Fruit fly (Drosophila melanogaster): ENCODE measurements around the gene CG12111.

The CG12111 gene

DNA sequence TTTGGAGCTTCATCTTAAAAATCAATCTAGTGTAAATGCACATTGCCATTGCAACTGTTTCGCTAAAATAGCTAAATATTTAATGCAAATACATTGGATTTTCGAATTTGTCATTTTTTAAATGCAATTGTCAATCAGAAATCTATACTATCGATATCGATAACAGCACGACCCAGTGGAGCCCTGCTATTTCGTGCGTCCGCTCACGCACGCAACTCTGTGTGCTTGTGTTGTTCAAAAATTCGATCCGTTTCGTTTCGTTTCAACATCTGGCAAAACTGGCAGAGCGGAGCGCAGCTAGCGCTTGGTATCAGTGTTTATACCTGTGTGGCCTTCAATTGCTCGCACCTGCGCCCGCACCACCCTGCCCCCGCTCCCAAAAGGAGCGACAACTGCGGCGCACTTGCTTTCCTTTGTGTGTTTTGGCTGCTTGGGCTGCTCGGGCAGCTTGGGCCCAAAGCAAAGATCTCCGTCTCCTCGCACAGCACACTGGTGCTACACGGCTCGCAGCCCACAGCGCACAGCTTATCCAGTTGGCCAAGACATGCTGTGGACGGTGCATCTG, 17.9 kb upstream of the CG12111 start, which contains the start of gene CG12081 (continued):
- TF ChIP-seq Elba2 (GFP tag; optimal IDR thresholded peaks at IDR 0.05) (peak; percentile 78), BtbVII (GFP tag; optimal IDR thresholded peaks at IDR 0.05) (no peak), slou (GFP tag; optimal IDR thresholded peaks at IDR 0.05) (no peak), CG17385 (GFP tag; optimal IDR thresholded peaks at IDR 0.05) (no peak), Dref (GFP tag; IDR thresholded peaks at IDR 0.05) (peak; percentile 89), pzg (GFP tag; optimal IDR thresholded peaks at IDR 0.05) (peak; percentile 80), pho (GFP tag; optimal IDR thresholded peaks at IDR 0.05) (no peak), CG12236 (GFP tag; optimal IDR thresholded peaks at IDR 0.05) (no peak), wor (GFP tag; IDR thresholded peaks at IDR 0.05) (no peak), Fer2 (tag; optimal IDR thresholded peaks at IDR 0.05) (no peak), Adf1 (GFP tag; IDR thresholded peaks at IDR 0.05) (peak; percentile 29; the same call in 1 of the 2 replicates), hbn (GFP tag; IDR thresholded peaks at IDR 0.05; ENCODE audit: partially characterized antibody) (peak; percentile 85), aop (GFP tag; IDR thresholded peaks at IDR 0.05) (no peak), Abd-B (GFP tag; optimal IDR thresholded peaks at IDR 0.05) (no peak), CG1233 (GFP tag; optimal IDR thresholded peaks at IDR 0.05) (no peak), CG17829 (tag; optimal IDR thresholded peaks at IDR 0.05) (no peak), CG5180 (GFP tag; optimal IDR thresholded peaks at IDR 0.05) (no peak), Lhr (GFP tag; optimal IDR thresholded peaks at IDR 0.05) (peak; percentile 48), CG12155 (GFP tag; optimal IDR thresholded peaks at IDR 0.05) (no peak), Gsc (GFP tag; IDR thresholded peaks at IDR 0.05) (no peak), Deaf1 (tag; optimal IDR thresholded peaks at IDR 0.05) (no peak), hb (GFP tag; IDR thresholded peaks at IDR 0.05; ENCODE audit: partially characterized antibody) (peak; percentile 85), bigmax (GFP tag; optimal IDR thresholded peaks at IDR 0.05) (no peak), nmo (GFP tag; optimal IDR thresholded peaks at IDR 0.05) (peak; percentile 35), CG6813 (GFP tag; optimal IDR thresholded peaks at IDR 0.05) (no peak), sug (tag; optimal IDR thresholded peaks at IDR 0.05) (peak; percentile 37), kni (GFP tag; optimal IDR thresholded peaks at IDR 0.05) (no peak), HmgD (GFP tag; optimal IDR thresholded peaks at IDR 0.05) (peak; percentile 16), sd (tag; optimal IDR thresholded peaks at IDR 0.05) (peak; percentile 60), CTCF (GFP tag; optimal IDR thresholded peaks at IDR 0.05) (peak; percentile 3), zen (tag; optimal IDR thresholded peaks at IDR 0.05) (no peak), CG7963 (GFP tag; IDR thresholded peaks at IDR 0.05; ENCODE audit: partially characterized antibody) (peak; percentile 87), vvl (GFP tag; IDR thresholded peaks at IDR 0.05) (0 out of 2 replicates have a peak, but pooled peaks have one; percentile 40), emc (GFP tag; optimal IDR thresholded peaks at IDR 0.05) (no peak), mld (GFP tag; IDR thresholded peaks at IDR 0.05; ENCODE audit: partially characterized antibody) (peak; percentile 86; the same call in 2 of the 3 replicates), MBD-R2 (GFP tag; IDR thresholded peaks at IDR 0.05) (peak; percentile 85), z (GFP tag; IDR thresholded peaks at IDR 0.05) (no peak), Sin3A (optimal IDR thresholded peaks at IDR 0.05) (peak; percentile 30), Lpt (GFP tag; optimal IDR thresholded peaks at IDR 0.05) (no peak), Awh (GFP tag; IDR thresholded peaks at IDR 0.05) (no peak), NC2α (GFP tag; optimal IDR thresholded peaks at IDR 0.05) (no peak), hkb (optimal IDR thresholded peaks at IDR 0.05) (no peak), hkb (GFP tag; IDR thresholded peaks at IDR 0.05) (no peak), CG4617 (GFP tag; optimal IDR thresholded peaks at IDR 0.05; ENCODE audit: borderline replicate concordance) (peak; percentile 63), ac (GFP tag; optimal IDR thresholded peaks at IDR 0.05) (no peak), chinmo (GFP tag; IDR thresholded peaks at IDR 0.05; ENCODE audit: partially characterized antibody) (peak; percentile 91), CG12942 (GFP tag; optimal IDR thresholded peaks at IDR 0.05) (no peak), gem (tag; optimal IDR thresholded peaks at IDR 0.05) (no peak), insv (GFP tag; optimal IDR thresholded peaks at IDR 0.05) (peak in 1 of 2 experiments; percentile 61), B-H2 (GFP tag; optimal IDR thresholded peaks at IDR 0.05) (no peak), maf-S (GFP tag; optimal IDR thresholded peaks at IDR 0.05) (no peak)

Measured in whole organism, embryonic.